Fruit fly (Drosophila melanogaster) whole organism, pupa: Measurements from ENCODE around the gene CG4452.

Source experiments
- CG10348 ChIP-seq: fragments of 200-800 bp; sonication (Bioruptor generic); IDR thresholded peaks from 2 replicates; pipeline ENCODE4 v1.3.6; 2022; ENCODE audit warnings: missing biosample characterization, missing genetic modification characterization
- CG14655 ChIP-seq: fragments of 200-800 bp; sonication (Bioruptor generic); optimal IDR thresholded peaks from 3 replicates; lab custom pipeline; 2017; ENCODE audit warnings: mild to moderate bottlenecking, missing biosample characterization, missing genetic modification reagents, missing genetic modification characterization
- CG17806 ChIP-seq: fragments of 200-800 bp; sonication (Bioruptor generic); optimal IDR thresholded peaks from 2 replicates; lab custom pipeline; 2018; ENCODE audit warnings: missing biosample characterization, mild to moderate bottlenecking, missing genetic modification characterization, moderate library complexity
- CG4496 ChIP-seq: fragments of 200-800 bp; sonication (Bioruptor generic); IDR thresholded peaks from 3 replicates; pipeline ENCODE4 v1.3.6; 2022; ENCODE audit warnings: missing biosample characterization, missing genetic modification characterization
- D1 ChIP-seq: fragments of 200-800 bp; sonication (Bioruptor generic); optimal IDR thresholded peaks from 2 replicates; lab custom pipeline; 2018; ENCODE audit warnings: missing biosample characterization, mild to moderate bottlenecking, missing genetic modification characterization, moderate library complexity
- rn ChIP-seq: fragments of 200-800 bp; sonication (Bioruptor generic); IDR thresholded peaks from 2 replicates; pipeline ENCODE4 v1.3.6; 2022; ENCODE audit warnings: missing biosample characterization, missing genetic modification characterization

DNA sequence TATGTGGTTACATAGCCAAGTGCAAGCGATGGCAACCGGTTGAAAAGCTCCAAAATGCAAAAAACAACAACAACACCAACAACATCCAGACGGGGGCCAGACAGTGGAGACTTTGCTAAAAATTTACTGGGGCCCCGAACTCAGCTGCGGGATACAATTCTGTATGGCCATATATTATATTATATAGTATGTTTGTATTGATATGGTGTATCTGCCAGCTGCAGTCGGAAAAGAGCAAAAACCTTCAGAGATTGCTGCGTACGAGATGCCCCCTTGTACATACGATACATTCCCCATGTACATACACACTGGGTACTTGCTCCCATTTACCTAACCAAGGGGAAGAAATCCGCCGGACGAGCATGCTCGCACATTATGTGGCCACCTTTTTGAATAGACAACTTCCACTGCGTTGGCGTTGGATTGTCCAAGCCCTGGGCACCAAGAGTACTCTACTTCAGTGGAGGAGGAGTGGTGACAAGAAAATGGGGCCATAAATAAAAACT lies 13.2 kb downstream of the CG4452 start:
- no peak for TF ChIP-seq CG17806
- no peak for TF ChIP-seq CG14655
- TF ChIP-seq CG10348, result no peak
- no peak for TF ChIP-seq CG4496 (GFP tag; lab: Robert Waterston, UW)
- no peak for TF ChIP-seq D1 (tag; lab: Kevin White, UChicago)
- no peak for TF ChIP-seq rn
